Worm (Caenorhabditis elegans): ENCODE results near the gene slc-25A26.
A peak's percentile ranks its signal among the peaks of the same experiment; 100 is the strongest.

Gene slc-25A26

DNA sequence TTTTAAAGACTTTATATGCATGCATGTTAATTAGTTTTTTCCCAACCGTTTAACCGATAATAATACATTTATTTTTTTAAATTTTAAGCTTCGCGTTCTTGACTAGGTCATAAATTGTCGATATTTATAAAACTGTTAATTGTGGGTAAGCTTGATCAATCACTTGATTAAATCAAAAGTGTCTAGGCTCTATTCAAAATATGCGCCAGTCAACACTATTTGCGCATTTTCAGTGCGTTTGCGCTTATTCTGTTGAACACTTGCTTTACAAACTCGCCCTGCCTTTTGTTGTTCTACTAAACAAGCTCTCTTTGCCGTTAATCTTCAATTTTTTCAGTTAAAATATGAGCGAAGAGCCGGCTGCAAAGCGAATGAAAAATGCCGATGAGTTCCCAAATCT, 39.1 kb upstream of the slc-25A26 start, which contains the start of gene spr-2 (continued):
- no peak for TF ChIP-seq nhr-76 (tag; optimal IDR thresholded peaks at IDR 0.05)
- peak; percentile 19 for TF ChIP-seq lin-13 (GFP tag; optimal IDR thresholded peaks at IDR 0.05)

DNA sequence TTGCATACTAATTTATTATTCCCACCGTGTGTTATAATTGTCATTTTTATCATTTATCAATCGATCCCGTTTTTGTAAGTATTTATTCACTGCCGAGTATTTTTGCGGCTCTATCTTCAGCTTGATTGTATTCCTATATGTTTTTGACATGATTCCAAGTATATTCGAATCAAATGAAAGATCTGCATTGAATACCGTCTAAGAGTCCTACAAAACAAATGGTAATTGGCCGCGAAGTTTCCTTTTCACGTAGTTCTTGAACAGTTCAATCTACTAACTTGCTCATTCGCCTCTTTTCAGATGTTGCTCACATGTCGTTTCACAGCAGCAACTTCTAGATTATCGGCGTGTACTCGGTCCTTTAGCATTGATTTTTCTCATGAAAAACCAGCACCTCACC, 37.7 kb upstream of the slc-25A26 start, which contains the start of gene C27B7.2:
TSS of gene C27B7.2 (plus strand) at position 301 of the 400 bp plus-strand sequence.
- TF ChIP-seq aha-1 (tag), result peak; percentile 43
- TF ChIP-seq T26A8.4 (GFP tag; IDR thresholded peaks at IDR 0.05), result 0 out of 2 replicates have a peak, but pooled peaks have one; percentile 25
- no peak for TF ChIP-seq nhr-102 (tag; optimal IDR thresholded peaks at IDR 0.05)
- TF ChIP-seq lin-15B (tag; optimal IDR thresholded peaks at IDR 0.05), result no peak
- TF ChIP-seq lim-7 (GFP tag; IDR thresholded peaks at IDR 0.05), result no peak
- no peak for TF ChIP-seq F44E2.7 (GFP tag; IDR thresholded peaks at IDR 0.05)
- no peak for TF ChIP-seq nhr-48 (tag; optimal IDR thresholded peaks at IDR 0.05)
- no peak for TF ChIP-seq mep-1 (tag; optimal IDR thresholded peaks at IDR 0.05)
- TF ChIP-seq lin-39 (tag; optimal IDR thresholded peaks at IDR 0.05), result no peak
- no peak for TF ChIP-seq unc-62 (GFP tag; optimal IDR thresholded peaks at IDR 0.05 in 1 of 2)
- no peak for TF ChIP-seq unc-62 (tag; optimal IDR thresholded peaks at IDR 0.05)
- TF ChIP-seq dmd-8 (GFP tag; IDR thresholded peaks at IDR 0.05), result 0 out of 2 replicates have a peak, but pooled peaks have one; percentile 30
- TF ChIP-seq nhr-25 (tag; optimal IDR thresholded peaks at IDR 0.05; ENCODE audit: borderline replicate concordance, insufficient read depth), result no peak
- TF ChIP-seq ztf-7 (tag; optimal IDR thresholded peaks at IDR 0.05), result no peak
- peak; percentile 46; the same call in 1 of the 2 replicates for TF ChIP-seq Y48G9A.11 (GFP tag; IDR thresholded peaks at IDR 0.05)
- TF ChIP-seq sdz-12 (GFP tag; optimal IDR thresholded peaks at IDR 0.05), result no peak
- TF ChIP-seq lin-29 (GFP tag; IDR thresholded peaks at IDR 0.05), result no peak

DNA sequence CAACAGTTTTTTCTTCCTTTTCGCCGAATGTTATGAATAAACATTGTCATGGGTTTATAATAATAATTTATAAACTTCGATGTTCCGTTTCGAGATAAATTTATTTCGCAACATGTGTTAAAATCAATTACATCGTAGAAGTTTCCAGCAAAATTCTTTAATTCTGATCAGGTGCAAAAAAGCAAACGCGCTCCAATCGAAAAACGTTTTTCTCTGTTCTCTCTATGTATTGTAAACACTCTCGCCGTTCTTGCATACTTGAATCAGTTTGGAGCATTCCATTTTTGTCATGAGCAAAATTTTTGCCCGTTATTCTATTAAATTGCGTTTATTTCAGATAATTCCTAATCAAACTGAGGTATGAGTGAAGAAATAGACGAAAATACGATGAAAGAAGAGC, 36.5 kb upstream of the slc-25A26 start, which contains the start of gene rad-54.L2:
TSS of gene rad-54.L2 (plus strand) at position 332 of the 400 bp plus-strand sequence.
- TF ChIP-seq hif-1 (tag; optimal IDR thresholded peaks at IDR 0.05), result peak in 1 of 2 experiments; percentile 26
- TF ChIP-seq nhr-28 (tag; optimal IDR thresholded peaks at IDR 0.05), result peak; percentile 59
- no peak for TF ChIP-seq Y105C5A.15 (GFP tag; IDR thresholded peaks at IDR 0.05)
- TF ChIP-seq ama-1 (optimal IDR thresholded peaks at IDR 0.05), result peak; percentile 72
- peak; percentile 32 for TF ChIP-seq nhr-102 (tag; optimal IDR thresholded peaks at IDR 0.05)
- TF ChIP-seq fos-1 (tag; optimal IDR thresholded peaks at IDR 0.05), result no peak
- TF ChIP-seq hlh-30 (tag; optimal IDR thresholded peaks at IDR 0.05; ENCODE audit: insufficient read depth), result peak; percentile 95
- no peak for TF ChIP-seq snpc-4 (tag; optimal IDR thresholded peaks at IDR 0.05)
- TF ChIP-seq lin-15B (tag; optimal IDR thresholded peaks at IDR 0.05), result peak; percentile 15
- TF ChIP-seq cey-2 (tag; optimal IDR thresholded peaks at IDR 0.05; ENCODE audit: borderline replicate concordance, insufficient read depth), result no peak
- TF ChIP-seq ctbp-1 (GFP tag; IDR thresholded peaks at IDR 0.05), result no peak
- TF ChIP-seq hlh-11 (tag; optimal IDR thresholded peaks at IDR 0.05), result peak; percentile 66
- peak; percentile 35 for TF ChIP-seq nhr-48 (tag; optimal IDR thresholded peaks at IDR 0.05)
- peak; percentile 60 for TF ChIP-seq rbr-2 (tag; optimal IDR thresholded peaks at IDR 0.05)
- TF ChIP-seq mdl-1 (tag; optimal IDR thresholded peaks at IDR 0.05), result no peak
- TF ChIP-seq nhr-42 (GFP tag; IDR thresholded peaks at IDR 0.05), result no peak
- TF ChIP-seq zfp-3 (GFP tag; conservative IDR thresholded peaks at IDR 0.05), result no peak
- TF ChIP-seq ceh-20 (GFP tag; IDR thresholded peaks at IDR 0.05), result no peak
- TF ChIP-seq nhr-111 (GFP tag; optimal IDR thresholded peaks at IDR 0.05), result no peak
- TF ChIP-seq Y5F2A.4 (GFP tag; optimal IDR thresholded peaks at IDR 0.05), result no peak
- TF ChIP-seq unc-62 (GFP tag; optimal IDR thresholded peaks at IDR 0.05 in 1 of 2), result no peak
- no peak for TF ChIP-seq unc-62 (tag; optimal IDR thresholded peaks at IDR 0.05)
- no peak for TF ChIP-seq lin-39 (tag; optimal IDR thresholded peaks at IDR 0.05)
- no peak for TF ChIP-seq spr-3 (GFP tag; optimal IDR thresholded peaks at IDR 0.05)
- no peak for TF ChIP-seq php-3 (GFP tag; IDR thresholded peaks at IDR 0.05)
- TF ChIP-seq egl-27 (tag; optimal IDR thresholded peaks at IDR 0.05), result no peak
- TF ChIP-seq nhr-76 (tag; optimal IDR thresholded peaks at IDR 0.05), result no peak
- peak; percentile 50; the same call in 1 of the 2 replicates for TF ChIP-seq pha-4 (GFP tag; IDR thresholded peaks at IDR 0.05)
- peak; percentile 97 for TF ChIP-seq pha-4 (tag; optimal IDR thresholded peaks at IDR 0.05)
- no peak for TF ChIP-seq dmd-8 (GFP tag; IDR thresholded peaks at IDR 0.05)
- TF ChIP-seq skn-1 (tag; optimal IDR thresholded peaks at IDR 0.05), result no peak
- no peak for TF ChIP-seq ceh-32 (tag; optimal IDR thresholded peaks at IDR 0.05; ENCODE audit: poor library complexity)
- TF ChIP-seq daf-16 (GFP tag; optimal IDR thresholded peaks at IDR 0.05), result peak in 1 of 2 experiments; percentile 24
- peak; percentile 88 for TF ChIP-seq daf-16 (tag; optimal IDR thresholded peaks at IDR 0.05)
- TF ChIP-seq F10B5.3 (tag; optimal IDR thresholded peaks at IDR 0.05), result no peak
- peak; percentile 52 for TF ChIP-seq nhr-6 (tag; optimal IDR thresholded peaks at IDR 0.05)
- no peak for TF ChIP-seq T26A8.4 (GFP tag; IDR thresholded peaks at IDR 0.05)
- TF ChIP-seq sdz-12 (GFP tag; optimal IDR thresholded peaks at IDR 0.05), result no peak
